Fruit fly (Drosophila melanogaster): Measurements from ENCODE around the gene wcy.

The wcy gene

dm6 chrX:17113324-17113723 lies 35.6 kb upstream of the wcy start (continued):
- TF ChIP-seq net (GFP tag; optimal IDR thresholded peaks at IDR 0.05) (peak; percentile 63), fd59A (GFP tag; optimal IDR thresholded peaks at IDR 0.05) (peak; percentile 26), CG10669 (GFP tag; optimal IDR thresholded peaks at IDR 0.05) (peak; percentile 35), CG4318 (GFP tag; optimal IDR thresholded peaks at IDR 0.05) (peak; percentile 56), salr (GFP tag; optimal IDR thresholded peaks at IDR 0.05) (peak in 1 of 2 experiments; percentile 55), Sox15 (GFP tag; optimal IDR thresholded peaks at IDR 0.05) (peak; percentile 49), CG32006 (GFP tag; optimal IDR thresholded peaks at IDR 0.05) (peak; percentile 83), fkh (GFP tag; optimal IDR thresholded peaks at IDR 0.05) (no peak), CG15336 (GFP tag; IDR thresholded peaks at IDR 0.05) (peak; percentile 77), esn (GFP tag; optimal IDR thresholded peaks at IDR 0.05) (peak; percentile 71), cyc (GFP tag; optimal IDR thresholded peaks at IDR 0.05) (peak; percentile 39), CG8632 (GFP tag; optimal IDR thresholded peaks at IDR 0.05) (peak; percentile 81), achi (GFP tag; optimal IDR thresholded peaks at IDR 0.05) (peak; percentile 79), topi (GFP tag; optimal IDR thresholded peaks at IDR 0.05) (peak; percentile 44), CG10631 (GFP tag; optimal IDR thresholded peaks at IDR 0.05) (peak; percentile 71), Lpt (GFP tag; optimal IDR thresholded peaks at IDR 0.05) (peak; percentile 61), Sox14 (GFP tag; optimal IDR thresholded peaks at IDR 0.05) (peak; percentile 13), CG6792 (GFP tag; optimal IDR thresholded peaks at IDR 0.05) (peak; percentile 79), Blimp-1 (GFP tag; optimal IDR thresholded peaks at IDR 0.05) (peak; percentile 1), Eip75B (GFP tag; optimal IDR thresholded peaks at IDR 0.05) (no peak), Ets21C (GFP tag; optimal IDR thresholded peaks at IDR 0.05) (no peak), CG8119 (GFP tag; IDR thresholded peaks at IDR 0.05) (peak; percentile 87)

dm6 chrX:17111958-17112953 lies 34.6 kb upstream of the wcy start:
- TF ChIP-seq Hr38 (GFP tag; optimal IDR thresholded peaks at IDR 0.05) (no peak), CG4318 (GFP tag; optimal IDR thresholded peaks at IDR 0.05) (peak; percentile 63), CG15336 (GFP tag; IDR thresholded peaks at IDR 0.05) (no peak; the same call in 1 of the 2 replicates), net (GFP tag; optimal IDR thresholded peaks at IDR 0.05) (peak; percentile 40), CG11762 (GFP tag; optimal IDR thresholded peaks at IDR 0.05; ENCODE audit: insufficient read depth) (no peak), lz (GFP tag; optimal IDR thresholded peaks at IDR 0.05) (no peak), CG32006 (GFP tag; optimal IDR thresholded peaks at IDR 0.05) (peak; percentile 76), CG10631 (GFP tag; optimal IDR thresholded peaks at IDR 0.05) (peak; percentile 48), Hr4 (GFP tag; optimal IDR thresholded peaks at IDR 0.05) (peak; percentile 47), CG9139 (GFP tag; optimal IDR thresholded peaks at IDR 0.05) (no peak), Lpt (GFP tag; optimal IDR thresholded peaks at IDR 0.05) (peak; percentile 42), CG11902 (GFP tag; optimal IDR thresholded peaks at IDR 0.05) (peak; percentile 19), esn (GFP tag; optimal IDR thresholded peaks at IDR 0.05) (peak; percentile 45), CG1621 (tag; optimal IDR thresholded peaks at IDR 0.05) (no peak), CG8119 (GFP tag; IDR thresholded peaks at IDR 0.05) (peak; percentile 35; the same call in 1 of the 3 replicates), svp (GFP tag) (peak; percentile 17), Eip78C (GFP tag) (peak; percentile 64), fd85E (GFP tag; optimal IDR thresholded peaks at IDR 0.05) (no peak), CG34406 (GFP tag; optimal IDR thresholded peaks at IDR 0.05) (no peak), CG6854 (GFP tag; optimal IDR thresholded peaks at IDR 0.05) (no peak), ss (GFP tag; optimal IDR thresholded peaks at IDR 0.05) (peak in 1 of 2 experiments; percentile 15), Blimp-1 (GFP tag; optimal IDR thresholded peaks at IDR 0.05) (no peak), Gug (GFP tag; IDR thresholded peaks at IDR 0.05) (no peak), CG3919 (GFP tag; optimal IDR thresholded peaks at IDR 0.05) (peak; percentile 39), Sox102F (GFP tag; optimal IDR thresholded peaks at IDR 0.05) (no peak), CG6276 (GFP tag; optimal IDR thresholded peaks at IDR 0.05) (peak; percentile 33), salr (GFP tag; optimal IDR thresholded peaks at IDR 0.05) (peak in 1 of 2 experiments; percentile 70), Smox (GFP tag; optimal IDR thresholded peaks at IDR 0.05) (peak; percentile 37), Sox14 (GFP tag; optimal IDR thresholded peaks at IDR 0.05) (no peak), achi (GFP tag; optimal IDR thresholded peaks at IDR 0.05) (peak; percentile 36), Sox15 (GFP tag; optimal IDR thresholded peaks at IDR 0.05) (peak; percentile 16), fkh (GFP tag; optimal IDR thresholded peaks at IDR 0.05) (no peak), CG10669 (GFP tag; optimal IDR thresholded peaks at IDR 0.05) (peak; percentile 21), Eip93F (GFP tag; optimal IDR thresholded peaks at IDR 0.05) (no peak), topi (GFP tag; optimal IDR thresholded peaks at IDR 0.05) (peak; percentile 43), Ets21C (GFP tag; optimal IDR thresholded peaks at IDR 0.05) (no peak), spab (GFP tag; optimal IDR thresholded peaks at IDR 0.05) (peak; percentile 23), acj6 (GFP tag; optimal IDR thresholded peaks at IDR 0.05) (peak; percentile 52), CG6792 (GFP tag; optimal IDR thresholded peaks at IDR 0.05) (peak; percentile 8), Eip75B (GFP tag; optimal IDR thresholded peaks at IDR 0.05) (peak; percentile 47), Ets96B (tag; optimal IDR thresholded peaks at IDR 0.05) (peak; percentile 30)

All from whole organism, prepupa.